Worm (Caenorhabditis elegans) whole organism, young adult: Measurements from ENCODE around the gene Y55D5A.4.
A peak's percentile ranks its signal among the peaks of the same experiment; 100 is the strongest.

Experiments used
- B0019.2 ChIP-seq: fragments of 200-800 bp; sonication (Bioruptor generic); conservative IDR thresholded peaks from 2 replicates; pipeline ENCODE4 v1.3.6; 2022; ENCODE audit warnings: missing genetic modification reagents, missing genetic modification characterization, missing compliant biosample characterization
- C06A6.2 ChIP-seq: fragments of 200-800 bp; sonication (Bioruptor generic); conservative IDR thresholded peaks from 2 replicates; pipeline ENCODE4 v1.3.6; 2022; ENCODE audit warnings: missing genetic modification characterization, missing compliant biosample characterization
- C17E4.6 ChIP-seq: fragments of 200-800 bp; sonication (Bioruptor generic); IDR thresholded peaks from 2 replicates; pipeline ENCODE4 v1.3.6; 2022; ENCODE audit warnings: missing genetic modification reagents, missing genetic modification characterization, missing compliant biosample characterization
- F10E7.11 ChIP-seq: sonication (generic microtip); optimal IDR thresholded peaks from 2 replicates; lab custom pipeline; 2017; ENCODE audit warnings: mild to moderate bottlenecking, missing genetic modification characterization, moderate library complexity, missing compliant biosample characterization
- F22D6.2 ChIP-seq: sonication (generic microtip); optimal IDR thresholded peaks from 2 replicates; lab custom pipeline; 2016; ENCODE audit warnings: mild to moderate bottlenecking, missing genetic modification characterization, missing compliant biosample characterization
- F49E8.2 ChIP-seq: sonication (generic microtip); optimal IDR thresholded peaks from 3 replicates; lab custom pipeline; 2017; ENCODE audit warnings: missing genetic modification characterization, mild to moderate bottlenecking, missing compliant biosample characterization, antibody characterized with exemption, moderate library complexity; ENCODE audit not compliant: insufficient read depth
- F55B11.4 ChIP-seq: sonication (generic microtip); optimal IDR thresholded peaks from 2 replicates; lab custom pipeline; 2016; ENCODE audit warnings: missing compliant biosample characterization, missing genetic modification characterization, borderline replicate concordance; ENCODE audit not compliant: insufficient read depth
- Y53F4B.3 ChIP-seq: fragments of 200-800 bp; sonication (Bioruptor generic); IDR thresholded peaks from 2 replicates; pipeline ENCODE4 v1.3.6; 2022; ENCODE audit warnings: missing genetic modification reagents, missing genetic modification characterization, missing compliant biosample characterization
- Y53G8AR.9 ChIP-seq: fragments of 200-800 bp; sonication (Bioruptor generic); conservative IDR thresholded peaks from 2 replicates; pipeline ENCODE4 v1.3.6; 2022; ENCODE audit warnings: missing genetic modification reagents, missing genetic modification characterization, missing compliant biosample characterization
- Y79H2A.3 ChIP-seq: fragments of 200-800 bp; sonication (Bioruptor generic); conservative IDR thresholded peaks from 2 replicates; pipeline ENCODE4 v1.3.6; 2022; ENCODE audit warnings: missing genetic modification reagents, missing genetic modification characterization, missing compliant biosample characterization
- ZK185.1 ChIP-seq: sonication (generic microtip); optimal IDR thresholded peaks from 2 replicates; lab custom pipeline; 2016; ENCODE audit warnings: mild to moderate bottlenecking, missing genetic modification characterization, missing compliant biosample characterization; ENCODE audit not compliant: poor library complexity, severe bottlenecking
- attf-6 ChIP-seq: fragments of 200-800 bp; sonication (Bioruptor generic); IDR thresholded peaks from 2 replicates; pipeline ENCODE4 v1.3.6; 2022; ENCODE audit warnings: missing genetic modification reagents, missing genetic modification characterization, missing compliant biosample characterization
- ccch-3 ChIP-seq: fragments of 200-800 bp; sonication (Bioruptor generic); optimal IDR thresholded peaks from 2 replicates; lab custom pipeline; 2018; ENCODE audit warnings: mild to moderate bottlenecking, missing genetic modification characterization, missing compliant biosample characterization
- cebp-2 ChIP-seq: fragments of 200-800 bp; sonication (Bioruptor generic); IDR thresholded peaks from 2 replicates; pipeline ENCODE4 v1.3.6; 2022; ENCODE audit warnings: missing genetic modification characterization, missing compliant biosample characterization
- ceh-58 ChIP-seq: fragments of 200-800 bp; sonication (Bioruptor generic); IDR thresholded peaks from 2 replicates; pipeline ENCODE4 v1.3.6; 2022; ENCODE audit warnings: missing genetic modification characterization, missing compliant biosample characterization
- die-1 ChIP-seq: sonication (generic microtip); optimal IDR thresholded peaks from 2 replicates; lab custom pipeline; 2016; ENCODE audit warnings: missing genotype, mild to moderate bottlenecking, missing genetic modification characterization, missing compliant biosample characterization
- dox-1 ChIP-seq: fragments of 200-800 bp; sonication (Bioruptor generic); IDR thresholded peaks from 2 replicates; pipeline ENCODE4 v1.3.6; 2022; ENCODE audit warnings: missing genetic modification reagents, missing genetic modification characterization, missing compliant biosample characterization
- dpl-1 ChIP-seq: fragments of 150-350 bp; optimal IDR thresholded peaks from 2 replicates; lab custom pipeline; 2014; ENCODE audit warnings: missing biosample characterization, missing genetic modification reagents, missing genetic modification characterization
- egrh-3 ChIP-seq: fragments of 200-800 bp; sonication (Bioruptor generic); IDR thresholded peaks from 2 replicates; pipeline ENCODE4 v1.3.6; 2022; ENCODE audit warnings: missing genetic modification reagents, missing genetic modification characterization, missing compliant biosample characterization
- ekl-4 ChIP-seq: fragments of 200-800 bp; sonication (Bioruptor generic); IDR thresholded peaks from 2 replicates; pipeline ENCODE4 v1.3.6; 2022; ENCODE audit warnings: missing genetic modification reagents, missing genetic modification characterization, missing compliant biosample characterization
- fkh-3 ChIP-seq: sonication (generic microtip); optimal IDR thresholded peaks from 2 replicates; lab custom pipeline; 2016; ENCODE audit warnings: mild to moderate bottlenecking, missing genetic modification characterization, missing compliant biosample characterization
- gei-17 ChIP-seq: fragments of 200-800 bp; sonication (Bioruptor generic); optimal IDR thresholded peaks from 2 replicates; lab custom pipeline; 2018; ENCODE audit warnings: mild to moderate bottlenecking, missing genetic modification characterization, missing compliant biosample characterization
- him-1 ChIP-seq: sonication (generic microtip); optimal IDR thresholded peaks from 2 replicates; lab custom pipeline; 2016; ENCODE audit warnings: missing genotype, missing genetic modification reagents, missing genetic modification characterization, missing compliant biosample characterization
- hlh-12 ChIP-seq: sonication (generic microtip); optimal IDR thresholded peaks from 2 replicates; lab custom pipeline; 2016; ENCODE audit warnings: missing genetic modification characterization, missing compliant biosample characterization
- hlh-26 ChIP-seq: fragments of 200-800 bp; sonication (Bioruptor generic); conservative IDR thresholded peaks from 2 replicates; pipeline ENCODE4 v1.3.6; 2022; ENCODE audit warnings: missing genetic modification reagents, missing genetic modification characterization, missing compliant biosample characterization
- hrde-1 ChIP-seq: sonication (generic microtip); optimal IDR thresholded peaks from 2 replicates; lab custom pipeline; 2016; ENCODE audit warnings: missing genetic modification characterization, mild to moderate bottlenecking, missing compliant biosample characterization, moderate library complexity, missing genotype, missing genetic modification reagents, borderline replicate concordance
- lag-1 ChIP-seq: fragments of 200-800 bp; sonication (Bioruptor generic); IDR thresholded peaks from 2 replicates; pipeline ENCODE4 v1.3.6; 2022; ENCODE audit warnings: missing genetic modification reagents, missing genetic modification characterization, missing compliant biosample characterization
- lin-54 ChIP-seq: fragments of 200-800 bp; sonication (Bioruptor generic); optimal IDR thresholded peaks from 2 replicates; lab custom pipeline; 2018; ENCODE audit warnings: mild to moderate bottlenecking, missing genetic modification characterization, missing compliant biosample characterization
- lsy-27 ChIP-seq: sonication (generic microtip); optimal IDR thresholded peaks from 2 replicates; lab custom pipeline; 2017; ENCODE audit warnings: missing genetic modification characterization, mild to moderate bottlenecking, missing compliant biosample characterization, antibody characterized with exemption, missing genotype, borderline replicate concordance; ENCODE audit not compliant: insufficient read depth
- madf-8 ChIP-seq: fragments of 200-800 bp; sonication (Bioruptor generic); conservative IDR thresholded peaks from 2 replicates; pipeline ENCODE4 v1.3.6; 2022; ENCODE audit warnings: missing genetic modification reagents, missing genetic modification characterization, missing compliant biosample characterization
- mcd-1 ChIP-seq: fragments of 200-800 bp; sonication (Bioruptor generic); IDR thresholded peaks from 2 replicates; pipeline ENCODE4 v1.3.6; 2022; ENCODE audit warnings: missing genetic modification reagents, missing genetic modification characterization, missing compliant biosample characterization
- mes-4 ChIP-seq: sonication (generic microtip); optimal IDR thresholded peaks from 2 replicates; lab custom pipeline; 2016; ENCODE audit warnings: missing genotype, missing genetic modification characterization, missing compliant biosample characterization
- nfya-1 ChIP-seq: sonication (generic microtip); optimal IDR thresholded peaks from 2 replicates; lab custom pipeline; 2017; ENCODE audit warnings: antibody characterized with exemption, missing compliant biosample characterization, missing genetic modification characterization, borderline replicate concordance; ENCODE audit not compliant: insufficient read depth
- nfyb-1 ChIP-seq: fragments of 200-800 bp; sonication (Bioruptor generic); IDR thresholded peaks from 2 replicates; pipeline ENCODE4 v1.3.6; 2022; ENCODE audit warnings: missing genetic modification reagents, missing genetic modification characterization, missing compliant biosample characterization
- nhr-179 ChIP-seq: sonication (generic microtip); optimal IDR thresholded peaks from 2 replicates; lab custom pipeline; 2016; ENCODE audit warnings: mild to moderate bottlenecking, missing genetic modification characterization, missing compliant biosample characterization
- nhr-90 ChIP-seq: sonication (generic microtip); optimal IDR thresholded peaks from 2 replicates; lab custom pipeline; 2016; ENCODE audit warnings: missing genotype, mild to moderate bottlenecking, missing genetic modification characterization, missing compliant biosample characterization
- rcor-1 ChIP-seq: fragments of 200-800 bp; sonication (Bioruptor generic); IDR thresholded peaks from 2 replicates; pipeline ENCODE4 v1.3.6; 2022; ENCODE audit warnings: missing genetic modification reagents, missing genetic modification characterization, missing compliant biosample characterization
- rec-8 ChIP-seq, 2 experiments: sonication (generic microtip); optimal IDR thresholded peaks; 2 replicates each; lab custom pipeline; 2016; ENCODE audit warnings: mild to moderate bottlenecking in 2 of 2, missing genetic modification characterization in 2 of 2, missing genetic modification reagents in 2 of 2, missing genotype in 2 of 2, missing biosample characterization in 1 of 2, missing compliant biosample characterization in 1 of 2, moderate library complexity in 1 of 2
- sdz-38 ChIP-seq: sonication (generic microtip); optimal IDR thresholded peaks from 2 replicates; lab custom pipeline; 2016; ENCODE audit warnings: missing genotype, missing genetic modification characterization, missing compliant biosample characterization
- snpc-1.1 ChIP-seq: sonication (generic microtip); optimal IDR thresholded peaks from 2 replicates; lab custom pipeline; 2017; ENCODE audit warnings: missing genetic modification characterization, mild to moderate bottlenecking, missing compliant biosample characterization, antibody characterized with exemption, moderate library complexity, missing genotype, missing genetic modification reagents; ENCODE audit not compliant: insufficient read depth
- snpc-4 ChIP-seq, 5 experiments: fragments of 150-350 bp in 1 of 5; sonication (generic microtip) in 4 of 5; optimal IDR thresholded peaks; 2 replicates each; lab custom pipeline; 2014 to 2018; ENCODE audit warnings: missing genetic modification characterization in 5 of 5, missing biosample characterization in 3 of 5, antibody characterized with exemption in 2 of 5, mild to moderate bottlenecking in 2 of 5, missing compliant biosample characterization in 2 of 5, missing genotype in 2 of 5, moderate library complexity in 2 of 5, missing genetic modification reagents in 1 of 5
- sptf-2 ChIP-seq: fragments of 200-800 bp; sonication (Bioruptor generic); optimal IDR thresholded peaks from 2 replicates; lab custom pipeline; 2018; ENCODE audit warnings: mild to moderate bottlenecking, missing genetic modification characterization, missing compliant biosample characterization
- tbx-9 ChIP-seq: sonication (generic microtip); optimal IDR thresholded peaks from 2 replicates; lab custom pipeline; 2016; ENCODE audit warnings: borderline replicate concordance, missing genetic modification characterization, inconsistent platforms, missing compliant biosample characterization
- ztf-18 ChIP-seq: sonication (generic microtip); optimal IDR thresholded peaks from 2 replicates; lab custom pipeline; 2016; ENCODE audit warnings: missing genotype, mild to moderate bottlenecking, missing genetic modification characterization, missing compliant biosample characterization
- ztf-22 ChIP-seq: fragments of 200-800 bp; sonication (Bioruptor generic); optimal IDR thresholded peaks from 2 replicates; lab custom pipeline; 2018; ENCODE audit warnings: mild to moderate bottlenecking, missing genetic modification characterization, moderate library complexity, missing compliant biosample characterization
- ztf-25 ChIP-seq: fragments of 200-800 bp; sonication (Bioruptor generic); IDR thresholded peaks from 2 replicates; pipeline ENCODE4 v1.3.6; 2022; ENCODE audit warnings: missing genetic modification reagents, missing genetic modification characterization, missing compliant biosample characterization
- ztf-26 ChIP-seq: sonication (generic microtip); optimal IDR thresholded peaks from 2 replicates; lab custom pipeline; 2017; ENCODE audit warnings: missing genetic modification characterization, missing compliant biosample characterization

Gene Y55D5A.4

ce11 chrIII:2946626-2947168, 43.2 kb downstream of the Y55D5A.4 start, which contains the start of gene H05C05.1:
H05C05.1 (plus strand) TSS chrIII:2947118.
- TF ChIP-seq gei-17 (GFP tag; lab: Kevin White, UChicago): no peak
- no peak for TF ChIP-seq hlh-26 (GFP tag; lab: Robert Waterston, UW)
- TF ChIP-seq hlh-12 (tag; lab: Kevin White, UChicago): no peak
- TF ChIP-seq mes-4 (tag; lab: Kevin White, UChicago): no peak
- no peak for TF ChIP-seq snpc-1.1 (tag; lab: Kevin White, UChicago)
- TF ChIP-seq snpc-4 (GFP tag; optimal IDR thresholded peaks at IDR 0.05; lab: Kevin White, UChicago): no peak
- TF ChIP-seq snpc-4 (tag; optimal IDR thresholded peaks at IDR 0.05; lab: Kevin White, UChicago): no peak
- no peak for TF ChIP-seq ccch-3 (GFP tag; lab: Kevin White, UChicago)
- no peak for TF ChIP-seq nfya-1
- TF ChIP-seq Y79H2A.3 (GFP tag; lab: Robert Waterston, UW): no peak
- TF ChIP-seq lsy-27 (tag; lab: Kevin White, UChicago): no peak
- TF ChIP-seq Y53G8AR.9 (GFP tag; lab: Robert Waterston, UW): no peak
- TF ChIP-seq cebp-2: no peak
- TF ChIP-seq hrde-1 (tag; lab: Kevin White, UChicago): peak; percentile 17
- TF ChIP-seq ztf-18 (tag; lab: Kevin White, UChicago): no peak
- peak; percentile 78 for TF ChIP-seq dox-1 (GFP tag; lab: Robert Waterston, UW)
- no peak for TF ChIP-seq F55B11.4 (tag; lab: Kevin White, UChicago)
- TF ChIP-seq madf-8 (GFP tag; lab: Robert Waterston, UW): peak; percentile 87
- no peak for TF ChIP-seq nfyb-1
- no peak for TF ChIP-seq F22D6.2 (tag; lab: Kevin White, UChicago)
- TF ChIP-seq mcd-1: peak; percentile 70
- no peak for TF ChIP-seq sdz-38
- no peak for TF ChIP-seq C17E4.6 (GFP tag; lab: Robert Waterston, UW)
- TF ChIP-seq ztf-22 (GFP tag; lab: Kevin White, UChicago): no peak
- TF ChIP-seq rcor-1 (GFP tag; lab: Robert Waterston, UW): peak; percentile 56; the same call in 1 of the 2 replicates
- no peak for TF ChIP-seq ceh-58 (GFP tag; lab: Robert Waterston, UW)
- TF ChIP-seq lin-54 (GFP tag; lab: Kevin White, UChicago): peak; percentile 45
- TF ChIP-seq ekl-4: peak; percentile 63
- TF ChIP-seq nhr-179 (tag; lab: Kevin White, UChicago): no peak
- no peak for TF ChIP-seq sptf-2
- TF ChIP-seq nhr-90 (tag; lab: Kevin White, UChicago): no peak
- TF ChIP-seq B0019.2 (GFP tag; lab: Robert Waterston, UW): 0 out of 2 replicates have a peak, but pooled peaks have one; percentile 24
- peak; percentile 32 for TF ChIP-seq him-1 (tag; lab: Kevin White, UChicago)
- no peak for TF ChIP-seq ztf-25 (GFP tag; lab: Robert Waterston, UW)
- TF ChIP-seq attf-6 (GFP tag; lab: Robert Waterston, UW): no peak
- TF ChIP-seq C06A6.2 (GFP tag; lab: Robert Waterston, UW): no peak
- TF ChIP-seq Y53F4B.3: no peak
- no peak for TF ChIP-seq rec-8 (tag; optimal IDR thresholded peaks at IDR 0.05; lab: Kevin White, UChicago)
- TF ChIP-seq F49E8.2 (tag; lab: Kevin White, UChicago): peak; percentile 21
- TF ChIP-seq ztf-26 (tag; lab: Kevin White, UChicago): no peak
- TF ChIP-seq F10E7.11 (tag; lab: Kevin White, UChicago): no peak
- no peak for TF ChIP-seq egrh-3 (GFP tag; lab: Robert Waterston, UW)
- peak; percentile 38 for TF ChIP-seq dpl-1 (GFP tag; lab: Kevin White, UChicago)
- TF ChIP-seq fkh-3: no peak
- no peak for TF ChIP-seq die-1 (tag; lab: Kevin White, UChicago)
- no peak for TF ChIP-seq lag-1
- no peak for TF ChIP-seq tbx-9 (tag; lab: Kevin White, UChicago)
- TF ChIP-seq ZK185.1 (tag; lab: Kevin White, UChicago): no peak
